Fruit fly (Drosophila melanogaster) whole organism, prepupa: ENCODE measurements around the gene Obp93a.

ENCODE experiments used
- CG16779 ChIP-seq: fragments of 200-800 bp; sonication (Bioruptor generic); optimal IDR thresholded peaks from 3 replicates; lab custom pipeline; 2017; ENCODE audit warnings: missing biosample characterization, mild to moderate bottlenecking, missing genetic modification characterization
- CG6808 ChIP-seq: fragments of 200-800 bp; sonication (Bioruptor generic); optimal IDR thresholded peaks from 3 replicates; lab custom pipeline; 2017; ENCODE audit warnings: missing biosample characterization, missing genetic modification characterization, mild to moderate bottlenecking, moderate library complexity, missing genetic modification reagents
- CG9139 ChIP-seq: fragments of 200-800 bp; sonication (Bioruptor generic); optimal IDR thresholded peaks from 3 replicates; lab custom pipeline; 2017; ENCODE audit warnings: missing biosample characterization, mild to moderate bottlenecking, missing genetic modification characterization
- Gug ChIP-seq: fragments of 200-800 bp; sonication (Bioruptor generic); IDR thresholded peaks from 2 replicates; pipeline ENCODE4 v1.3.6; 2022; ENCODE audit warnings: missing biosample characterization, missing genetic modification characterization
- achi ChIP-seq: fragments of 200-800 bp; sonication (Bioruptor generic); optimal IDR thresholded peaks from 3 replicates; lab custom pipeline; 2016; ENCODE audit warnings: missing biosample characterization, missing genetic modification characterization
- acj6 ChIP-seq: fragments of 200-800 bp; sonication (Bioruptor generic); optimal IDR thresholded peaks from 3 replicates; lab custom pipeline; 2016; ENCODE audit warnings: missing biosample characterization, missing genetic modification characterization
- salr ChIP-seq, 2 experiments: fragments of 200-800 bp; sonication (Bioruptor generic); optimal IDR thresholded peaks; 3 replicates each; lab custom pipeline; 2016 to 2018; ENCODE audit warnings: missing biosample characterization in 2 of 2, missing genetic modification characterization in 2 of 2, mild to moderate bottlenecking in 1 of 2
- ss ChIP-seq, 2 experiments: fragments of 200-800 bp; sonication (Bioruptor generic); optimal IDR thresholded peaks; 2 replicates in 1 of 2; 3 replicates in 1 of 2; lab custom pipeline; 2017 to 2018; ENCODE audit warnings: mild to moderate bottlenecking in 2 of 2, missing biosample characterization in 2 of 2, missing genetic modification characterization in 2 of 2, moderate library complexity in 1 of 2
- svp ChIP-seq: fragments of 200-800 bp; sonication (Bioruptor generic); peaks from one replicate; lab custom pipeline; 2016; ENCODE audit warnings: missing biosample characterization, missing genetic modification characterization

DNA sequence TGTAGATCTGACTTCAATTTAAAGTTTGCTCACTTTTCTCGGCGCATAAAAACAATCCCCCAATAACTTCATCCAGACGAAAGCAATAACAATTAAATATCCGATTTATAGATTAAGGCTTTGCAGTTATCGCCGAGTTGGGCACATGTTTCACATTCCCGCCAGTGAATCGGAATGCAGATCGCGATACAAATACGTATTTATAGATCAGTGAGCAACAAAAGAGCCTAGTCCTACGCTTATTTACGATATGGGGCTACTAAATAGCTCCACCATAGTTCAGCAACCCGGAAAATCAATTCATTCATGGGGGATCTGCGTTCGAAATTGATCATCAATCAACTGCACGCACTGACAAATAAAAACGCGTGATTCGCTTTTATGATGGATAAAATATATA lies 37.5 kb downstream of the Obp93a start:
- TF ChIP-seq CG16779 (tag; lab: Kevin White, UChicago) (no peak), svp (GFP tag; lab: Kevin White, UChicago) (no peak), CG6808 (no peak), acj6 (GFP tag; lab: Kevin White, UChicago) (no peak), CG9139 (GFP tag; lab: Kevin White, UChicago) (no peak), Gug (GFP tag; lab: Robert Waterston, UW) (no peak), salr (GFP tag; optimal IDR thresholded peaks at IDR 0.05; lab: Kevin White, UChicago) (no peak), ss (GFP tag; optimal IDR thresholded peaks at IDR 0.05; lab: Kevin White, UChicago) (no peak), achi (GFP tag; lab: Kevin White, UChicago) (no peak)
